Fruit fly (Drosophila melanogaster) whole organism, embryonic: ENCODE measurements around the gene teq.
A peak's percentile ranks its signal among the peaks of the same experiment; 100 is the strongest.

Experiments
- ATbp ChIP-seq: fragments of 200-800 bp; sonication (Bioruptor generic); optimal IDR thresholded peaks from 2 replicates; lab custom pipeline; 2017; ENCODE audit warnings: missing biosample characterization, mild to moderate bottlenecking, missing genetic modification characterization, missing genetic modification reagents
- Atf6 ChIP-seq: fragments of 200-800 bp; sonication (Bioruptor generic); IDR thresholded peaks from 2 replicates; pipeline ENCODE4 v1.3.6; 2022; ENCODE audit warnings: missing biosample characterization, missing genetic modification characterization
- B-H1 ChIP-seq: fragments of 200-800 bp; sonication (Bioruptor generic); IDR thresholded peaks from 3 replicates; pipeline ENCODE4 v1.3.6; 2022; ENCODE audit warnings: missing biosample characterization, missing genetic modification characterization
- CG10431 ChIP-seq: fragments of 200-800 bp; sonication (Bioruptor generic); optimal IDR thresholded peaks from 3 replicates; lab custom pipeline; 2018; ENCODE audit warnings: missing biosample characterization, mild to moderate bottlenecking, missing genetic modification characterization
- CG15479 ChIP-seq: fragments of 200-800 bp; sonication (Bioruptor generic); optimal IDR thresholded peaks from 3 replicates; lab custom pipeline; 2019; ENCODE audit warnings: missing biosample characterization, mild to moderate bottlenecking, missing genetic modification characterization, moderate library complexity
- CG17568 ChIP-seq: fragments of 200-800 bp; sonication (Bioruptor generic); optimal IDR thresholded peaks from 2 replicates; lab custom pipeline; 2018; ENCODE audit warnings: missing biosample characterization, mild to moderate bottlenecking, missing genetic modification characterization, moderate library complexity
- CG18262 ChIP-seq: fragments of 200-800 bp; optimal IDR thresholded peaks from 3 replicates; lab custom pipeline; 2019; ENCODE audit warnings: missing biosample characterization, mild to moderate bottlenecking, missing genetic modification characterization, moderate library complexity
- CG18619 ChIP-seq: fragments of 200-800 bp; sonication (Bioruptor generic); optimal IDR thresholded peaks from 3 replicates; lab custom pipeline; 2017; ENCODE audit warnings: missing biosample characterization, mild to moderate bottlenecking, missing genetic modification characterization
- CG2116 ChIP-seq: fragments of 200-800 bp; sonication (Bioruptor generic); optimal IDR thresholded peaks from 3 replicates; lab custom pipeline; 2018; ENCODE audit warnings: missing biosample characterization, mild to moderate bottlenecking, missing genetic modification characterization
- CG2678 ChIP-seq: fragments of 200-800 bp; sonication (Bioruptor generic); optimal IDR thresholded peaks from 3 replicates; lab custom pipeline; 2019; ENCODE audit warnings: missing biosample characterization, mild to moderate bottlenecking, missing genetic modification characterization, moderate library complexity
- CG30403 ChIP-seq: fragments of 200-800 bp; sonication (Bioruptor generic); optimal IDR thresholded peaks from 3 replicates; lab custom pipeline; 2016; ENCODE audit warnings: missing biosample characterization, missing genetic modification characterization
- CG31441 ChIP-seq: fragments of 200-800 bp; sonication (Bioruptor generic); IDR thresholded peaks from 2 replicates; pipeline ENCODE4 v1.3.6; 2022; ENCODE audit warnings: missing biosample characterization, missing genetic modification characterization
- CG33213 ChIP-seq: fragments of 200-800 bp; sonication (Bioruptor generic); optimal IDR thresholded peaks from 3 replicates; lab custom pipeline; 2016; ENCODE audit warnings: missing biosample characterization, missing genetic modification characterization
- CG42726 ChIP-seq: fragments of 200-800 bp; sonication (Bioruptor generic); IDR thresholded peaks from 2 replicates; pipeline ENCODE4 v1.3.6; 2022; ENCODE audit warnings: missing biosample characterization, missing genetic modification characterization; ENCODE audit not compliant: partially characterized antibody
- CG9609 ChIP-seq: fragments of 200-800 bp; sonication (Bioruptor generic); optimal IDR thresholded peaks from 3 replicates; lab custom pipeline; 2016; ENCODE audit warnings: missing biosample characterization, missing genetic modification characterization
- CG9817 ChIP-seq: fragments of 200-800 bp; sonication (Bioruptor generic); optimal IDR thresholded peaks from 2 replicates; lab custom pipeline; 2018; ENCODE audit warnings: missing biosample characterization, mild to moderate bottlenecking, missing genetic modification characterization, moderate library complexity
- Camta ChIP-seq: fragments of 200-800 bp; sonication (Bioruptor generic); optimal IDR thresholded peaks from 2 replicates; lab custom pipeline; 2016; ENCODE audit warnings: missing biosample characterization, missing genetic modification characterization
- CkIIα-i1 ChIP-seq: fragments of 200-800 bp; sonication (Bioruptor generic); IDR thresholded peaks from 2 replicates; pipeline ENCODE4 v1.3.6; 2022; ENCODE audit warnings: missing biosample characterization, missing genetic modification characterization
- CoRest ChIP-seq: fragments of 200-800 bp; sonication (Bioruptor generic); optimal IDR thresholded peaks from 3 replicates; lab custom pipeline; 2018; ENCODE audit warnings: missing biosample characterization, mild to moderate bottlenecking, missing genetic modification characterization, moderate library complexity
- Hey ChIP-seq: fragments of 200-800 bp; sonication (Bioruptor generic); optimal IDR thresholded peaks from 3 replicates; lab custom pipeline; 2018; ENCODE audit warnings: missing biosample characterization, mild to moderate bottlenecking, missing genetic modification characterization
- Hr51 ChIP-seq, 2 experiments: fragments of 200-800 bp; sonication (Bioruptor generic); optimal IDR thresholded peaks; 2 replicates in 1 of 2; 3 replicates in 1 of 2; lab custom pipeline; 2016 to 2018; ENCODE audit warnings: missing biosample characterization in 2 of 2, missing genetic modification characterization in 2 of 2, mild to moderate bottlenecking in 1 of 2, moderate library complexity in 1 of 2
- Jarid2 ChIP-seq: fragments of 200-800 bp; sonication (Bioruptor generic); optimal IDR thresholded peaks from 3 replicates; lab custom pipeline; 2017; ENCODE audit warnings: mild to moderate bottlenecking, missing biosample characterization, missing genetic modification reagents, missing genetic modification characterization
- Max ChIP-seq: fragments of 200-800 bp; sonication (Bioruptor generic); optimal IDR thresholded peaks from 2 replicates; lab custom pipeline; 2016; ENCODE audit warnings: missing biosample characterization, mild to moderate bottlenecking, missing genetic modification characterization
- NfI ChIP-seq: fragments of 200-800 bp; sonication (Bioruptor generic); optimal IDR thresholded peaks from 3 replicates; lab custom pipeline; 2018; ENCODE audit warnings: missing biosample characterization, mild to moderate bottlenecking, missing genetic modification characterization, moderate library complexity
- Oaz ChIP-seq: fragments of 200-800 bp; sonication (Bioruptor generic); IDR thresholded peaks from 2 replicates; pipeline ENCODE4 v1.3.6; 2022; ENCODE audit warnings: missing biosample characterization, missing genetic modification characterization
- Sin3A ChIP-seq: fragments of >200 bp; optimal IDR thresholded peaks from 2 replicates; lab custom pipeline; 2018
- Sox100B ChIP-seq: fragments of 200-800 bp; sonication (Bioruptor generic); optimal IDR thresholded peaks from 3 replicates; lab custom pipeline; 2018; ENCODE audit warnings: missing biosample characterization, mild to moderate bottlenecking, missing genetic modification characterization
- Sox102F ChIP-seq: fragments of 200-800 bp; sonication (Bioruptor generic); optimal IDR thresholded peaks from 2 replicates; lab custom pipeline; 2018; ENCODE audit warnings: missing biosample characterization, mild to moderate bottlenecking, missing genetic modification characterization, moderate library complexity
- Vsx1 ChIP-seq: fragments of 200-800 bp; sonication (Bioruptor generic); optimal IDR thresholded peaks from 2 replicates; lab custom pipeline; 2017; ENCODE audit warnings: missing biosample characterization, mild to moderate bottlenecking, missing genetic modification characterization, missing genetic modification reagents
- Xrp1 ChIP-seq: fragments of 200-800 bp; sonication (Bioruptor generic); IDR thresholded peaks from 2 replicates; pipeline ENCODE4 v1.3.6; 2022; ENCODE audit warnings: missing biosample characterization, missing genetic modification characterization
- az2 ChIP-seq: fragments of 200-800 bp; sonication (Bioruptor generic); optimal IDR thresholded peaks from 3 replicates; lab custom pipeline; 2016; ENCODE audit warnings: missing biosample characterization, missing genetic modification characterization
- bab2 ChIP-seq: fragments of 200-800 bp; sonication (Bioruptor generic); optimal IDR thresholded peaks from 2 replicates; lab custom pipeline; 2016; ENCODE audit warnings: missing biosample characterization, missing genetic modification characterization
- cas ChIP-seq: fragments of 200-800 bp; sonication (Bioruptor generic); IDR thresholded peaks from 2 replicates; pipeline ENCODE4 v1.3.6; 2022; ENCODE audit warnings: missing biosample characterization, missing genetic modification characterization
- croc ChIP-seq: fragments of 200-800 bp; sonication (Bioruptor generic); conservative IDR thresholded peaks from 3 replicates; pipeline ENCODE4 v1.3.6; 2022; ENCODE audit warnings: missing biosample characterization, missing genetic modification characterization
- crp ChIP-seq, 2 experiments: fragments of 200-800 bp; sonication (Bioruptor generic); optimal IDR thresholded peaks; 2 replicates in 1 of 2; 3 replicates in 1 of 2; lab custom pipeline; 2017; ENCODE audit warnings: missing biosample characterization in 2 of 2, missing genetic modification characterization in 2 of 2, mild to moderate bottlenecking in 1 of 2, moderate library complexity in 1 of 2
- da ChIP-seq: fragments of 200-800 bp; sonication (Bioruptor generic); optimal IDR thresholded peaks from 2 replicates; lab custom pipeline; 2016; ENCODE audit warnings: missing biosample characterization, missing genetic modification characterization
- dati ChIP-seq: fragments of 200-800 bp; sonication (Bioruptor generic); IDR thresholded peaks from 2 replicates; pipeline ENCODE4 v1.3.6; 2022; ENCODE audit warnings: missing biosample characterization, missing genetic modification characterization
- dm ChIP-seq: fragments of 200-800 bp; sonication (Bioruptor generic); optimal IDR thresholded peaks from 3 replicates; lab custom pipeline; 2016; ENCODE audit warnings: missing biosample characterization, missing genetic modification characterization
- dmrt11E ChIP-seq: fragments of 200-800 bp; sonication (Bioruptor generic); optimal IDR thresholded peaks from 3 replicates; lab custom pipeline; 2018; ENCODE audit warnings: missing biosample characterization, mild to moderate bottlenecking, missing genetic modification characterization, moderate library complexity
- dmrt99B ChIP-seq: fragments of 200-800 bp; sonication (Bioruptor generic); optimal IDR thresholded peaks from 2 replicates; lab custom pipeline; 2018; ENCODE audit warnings: missing biosample characterization, mild to moderate bottlenecking, missing genetic modification characterization, moderate library complexity
- ftz-f1 ChIP-seq: fragments of 200-800 bp; sonication (Bioruptor generic); optimal IDR thresholded peaks from 2 replicates; lab custom pipeline; 2016; ENCODE audit warnings: missing biosample characterization, missing genetic modification characterization
- gem ChIP-seq: fragments of 200-800 bp; sonication (Bioruptor generic); optimal IDR thresholded peaks from 2 replicates; lab custom pipeline; 2019; ENCODE audit warnings: missing biosample characterization, mild to moderate bottlenecking, missing genetic modification characterization, moderate library complexity
- grau ChIP-seq: fragments of 200-800 bp; optimal IDR thresholded peaks from 3 replicates; lab custom pipeline; 2019; ENCODE audit warnings: missing biosample characterization, mild to moderate bottlenecking, missing genetic modification characterization, moderate library complexity
- gro ChIP-seq: fragments of 200-800 bp; sonication (Bioruptor generic); optimal IDR thresholded peaks from 2 replicates; lab custom pipeline; 2016; ENCODE audit warnings: missing biosample characterization, missing genetic modification characterization
- lmd ChIP-seq: fragments of 200-800 bp; sonication (Bioruptor generic); IDR thresholded peaks from 2 replicates; pipeline ENCODE4 v1.3.6; 2022; ENCODE audit warnings: missing biosample characterization, missing genetic modification characterization
- nmo ChIP-seq: fragments of 200-800 bp; sonication (Bioruptor generic); optimal IDR thresholded peaks from 2 replicates; lab custom pipeline; 2018; ENCODE audit warnings: missing biosample characterization, mild to moderate bottlenecking, missing genetic modification characterization, moderate library complexity
- odd ChIP-seq: fragments of 200-800 bp; sonication (Bioruptor generic); optimal IDR thresholded peaks from 2 replicates; lab custom pipeline; 2017; ENCODE audit warnings: missing biosample characterization, mild to moderate bottlenecking, missing genetic modification characterization
- row ChIP-seq: fragments of 200-800 bp; sonication (Bioruptor generic); IDR thresholded peaks from 3 replicates; pipeline ENCODE4 v1.3.6; 2022; ENCODE audit warnings: missing biosample characterization, missing genetic modification characterization
- shn ChIP-seq: fragments of 200-800 bp; sonication (Bioruptor generic); optimal IDR thresholded peaks from 3 replicates; lab custom pipeline; 2016; ENCODE audit warnings: missing biosample characterization, missing genetic modification characterization
- wor ChIP-seq: fragments of 200-800 bp; sonication (Bioruptor generic); IDR thresholded peaks from 2 replicates; pipeline ENCODE4 v1.3.6; 2022; ENCODE audit warnings: missing biosample characterization, missing genetic modification characterization
- yki ChIP-seq: fragments of >200 bp; optimal IDR thresholded peaks from 3 replicates; lab custom pipeline; 2018
- zfh1 ChIP-seq: fragments of 200-800 bp; sonication (Bioruptor generic); IDR thresholded peaks from 3 replicates; pipeline ENCODE4 v1.3.6; 2022; ENCODE audit warnings: missing biosample characterization, missing genetic modification characterization

Gene teq

dm6 chr3L:9032871-9033270, 41.6 kb upstream of the teq start (continued):
- TF ChIP-seq NfI (GFP tag; lab: Kevin White, UChicago) (no peak), CG17568 (GFP tag; lab: Kevin White, UChicago) (no peak), CG15479 (GFP tag; lab: Kevin White, UChicago) (no peak), Atf6 (GFP tag; lab: Robert Waterston, UW) (no peak), CG31441 (GFP tag; lab: Robert Waterston, UW) (no peak; the same call in 1 of the 2 replicates), CG9609 (GFP tag; lab: Kevin White, UChicago) (no peak), CG18619 (no peak), shn (GFP tag; lab: Kevin White, UChicago) (no peak), Hey (no peak), da (GFP tag; lab: Kevin White, UChicago) (no peak), az2 (no peak), CG42726 (GFP tag; lab: Robert Waterston, UW) (no peak), CG18262 (tag; lab: Kevin White, UChicago) (peak; percentile 28), dati (GFP tag; lab: Robert Waterston, UW) (no peak), Oaz (no peak), CG9817 (no peak), Sin3A (lab: Kevin White, UChicago) (no peak), CG33213 (no peak), odd (GFP tag; lab: Kevin White, UChicago) (no peak), Vsx1 (GFP tag; lab: Kevin White, UChicago) (no peak), Camta (no peak), CG10431 (GFP tag; lab: Kevin White, UChicago) (no peak), gro (GFP tag; lab: Kevin White, UChicago) (no peak), row (GFP tag; lab: Robert Waterston, UW) (peak; percentile 56), zfh1 (GFP tag; lab: Robert Waterston, UW) (no peak), Max (GFP tag; lab: Kevin White, UChicago) (no peak), ftz-f1 (GFP tag; lab: Kevin White, UChicago) (no peak), bab2 (GFP tag; lab: Kevin White, UChicago) (no peak), cas (GFP tag; lab: Robert Waterston, UW) (no peak)
- TF ChIP-seq, all 482 proteins: peak for 43

- TF ChIP-seq Jarid2 (GFP tag; lab: Kevin White, UChicago) (no peak), grau (tag; lab: Kevin White, UChicago) (peak; percentile 25), Sox102F (GFP tag; lab: Kevin White, UChicago) (peak; percentile 38), CoRest (tag; lab: Kevin White, UChicago) (peak; percentile 42), Sox100B (GFP tag; lab: Kevin White, UChicago) (peak; percentile 38), CkIIα-i1 (GFP tag; lab: Robert Waterston, UW) (no peak), dmrt99B (tag; lab: Kevin White, UChicago) (peak; percentile 64), CG2678 (peak; percentile 42), CG2116 (GFP tag; lab: Kevin White, UChicago) (no peak), Xrp1 (GFP tag; lab: Robert Waterston, UW) (0 out of 2 replicates have a peak, but pooled peaks have one; percentile 24), croc (GFP tag; lab: Robert Waterston, UW) (peak; percentile 28; the same call in 1 of the 3 replicates), yki (no peak), Hr51 (GFP tag; optimal IDR thresholded peaks at IDR 0.05; lab: Kevin White, UChicago) (peak in 1 of 2 experiments; percentile 45), dmrt11E (tag; lab: Kevin White, UChicago) (peak; percentile 28), wor (GFP tag; lab: Robert Waterston, UW) (peak; percentile 32; the same call in 1 of the 2 replicates), dm (GFP tag; lab: Kevin White, UChicago) (no peak), gem (tag; lab: Kevin White, UChicago) (peak; percentile 60), CG30403 (peak; percentile 19), B-H1 (GFP tag; lab: Robert Waterston, UW) (no peak), CG18262 (tag; lab: Kevin White, UChicago) (peak; percentile 56), crp (GFP tag; optimal IDR thresholded peaks at IDR 0.05; lab: Kevin White, UChicago) (no peak), nmo (GFP tag; lab: Kevin White, UChicago) (peak; percentile 60), ATbp (peak; percentile 3), lmd (GFP tag; lab: Robert Waterston, UW) (peak; percentile 18; the same call in 1 of the 2 replicates)
Measured at dm6 chr3L:9033537-9033936, 40.9 kb upstream of the teq start.
